Worm (Caenorhabditis elegans): ENCODE data around the gene F44E5.2.

ce11 chrII:11808979-11809378 is 42.4 kb downstream of the F44E5.2 start, which contains the start of gene F43G6.10:
- TF ChIP-seq nhr-12 (tag; optimal IDR thresholded peaks at IDR 0.05), result no peak
- TF ChIP-seq zag-1 (tag; optimal IDR thresholded peaks at IDR 0.05), result no peak
- TF ChIP-seq unc-39 (tag; optimal IDR thresholded peaks at IDR 0.05), result no peak
- TF ChIP-seq ama-1 (optimal IDR thresholded peaks at IDR 0.05), result no peak
- no peak for TF ChIP-seq nhr-77 (tag; optimal IDR thresholded peaks at IDR 0.05)
- no peak for TF ChIP-seq elt-3 (tag; optimal IDR thresholded peaks at IDR 0.05)
- TF ChIP-seq ceh-16 (tag; optimal IDR thresholded peaks at IDR 0.05), result no peak
- TF ChIP-seq nhr-28 (tag; optimal IDR thresholded peaks at IDR 0.05), result no peak
- TF ChIP-seq jun-1 (tag; optimal IDR thresholded peaks at IDR 0.05), result no peak
- TF ChIP-seq ceh-9 (tag; optimal IDR thresholded peaks at IDR 0.05), result no peak
- no peak for TF ChIP-seq ztf-4 (tag; optimal IDR thresholded peaks at IDR 0.05)
- no peak for TF ChIP-seq elt-1 (tag; optimal IDR thresholded peaks at IDR 0.05)
- TF ChIP-seq pqm-1 (tag; optimal IDR thresholded peaks at IDR 0.05), result no peak
- TF ChIP-seq unc-62 (GFP tag; optimal IDR thresholded peaks at IDR 0.05), result no peak

Measured in whole organism, L3 larva.